Worm (Caenorhabditis elegans) whole organism, late embryonic: ENCODE data around the gene str-171.
"Not testable (repeated sequence)": the region's sequence is repeated elsewhere in the genome, so short reads cannot be mapped to it uniquely, and the experiment has no call there.

Experiments
- ahr-1 ChIP-seq: sonication (generic microtip); optimal IDR thresholded peaks from 2 replicates; lab custom pipeline; 2016; ENCODE audit warnings: missing genetic modification characterization, missing compliant biosample characterization
- ceh-18 ChIP-seq: sonication (generic microtip); optimal IDR thresholded peaks from 2 replicates; lab custom pipeline; 2016; ENCODE audit warnings: missing genetic modification characterization, missing compliant biosample characterization
- ceh-19 ChIP-seq: fragments of 200-800 bp; sonication (Bioruptor generic); optimal IDR thresholded peaks from 2 replicates; lab custom pipeline; 2018; ENCODE audit warnings: mild to moderate bottlenecking, missing genetic modification characterization, missing compliant biosample characterization
- ceh-6 ChIP-seq: fragments of 200-800 bp; sonication (Bioruptor generic); optimal IDR thresholded peaks from 2 replicates; lab custom pipeline; 2018; ENCODE audit warnings: mild to moderate bottlenecking, missing genetic modification characterization, missing compliant biosample characterization
- che-1 ChIP-seq: sonication (generic microtip); optimal IDR thresholded peaks from 2 replicates; lab custom pipeline; 2016; ENCODE audit warnings: mild to moderate bottlenecking, missing genetic modification characterization, missing compliant biosample characterization
- elt-2 ChIP-seq: sonication (generic microtip); optimal IDR thresholded peaks from 2 replicates; lab custom pipeline; 2016; ENCODE audit warnings: missing genetic modification reagents, missing genetic modification characterization, missing compliant biosample characterization
- elt-4 ChIP-seq: sonication (generic microtip); optimal IDR thresholded peaks from 2 replicates; lab custom pipeline; 2016; ENCODE audit warnings: missing genetic modification characterization, missing compliant biosample characterization
- eyg-1 ChIP-seq: sonication (generic microtip); optimal IDR thresholded peaks from 2 replicates; lab custom pipeline; 2016; ENCODE audit warnings: missing genotype, missing genetic modification characterization, missing compliant biosample characterization
- fkh-10 ChIP-seq: fragments of 150-350 bp; optimal IDR thresholded peaks from 2 replicates; lab custom pipeline; 2014; ENCODE audit warnings: missing biosample characterization, missing genetic modification reagents, missing genetic modification characterization
- fkh-6 ChIP-seq: sonication (generic microtip); optimal IDR thresholded peaks from 2 replicates; lab custom pipeline; 2016; ENCODE audit warnings: missing genetic modification characterization, missing compliant biosample characterization
- gmeb-2 ChIP-seq: sonication (generic microtip); optimal IDR thresholded peaks from 2 replicates; lab custom pipeline; 2016; ENCODE audit warnings: missing genetic modification characterization, inconsistent platforms, missing compliant biosample characterization
- hlh-13 ChIP-seq: fragments of 200-800 bp; sonication (Bioruptor generic); optimal IDR thresholded peaks from 2 replicates; lab custom pipeline; 2018; ENCODE audit warnings: mild to moderate bottlenecking, missing genetic modification characterization, missing compliant biosample characterization
- hlh-15 ChIP-seq: sonication (generic microtip); optimal IDR thresholded peaks from 2 replicates; lab custom pipeline; 2016; ENCODE audit warnings: missing genetic modification characterization, missing compliant biosample characterization
- hlh-6 ChIP-seq: sonication (generic microtip); optimal IDR thresholded peaks from 2 replicates; lab custom pipeline; 2016; ENCODE audit warnings: missing genotype, missing genetic modification characterization, missing compliant biosample characterization
- hlh-8 ChIP-seq: sonication (generic microtip); optimal IDR thresholded peaks from 2 replicates; lab custom pipeline; 2016; ENCODE audit warnings: missing genotype, missing genetic modification characterization, missing compliant biosample characterization
- madf-2 ChIP-seq: sonication (generic microtip); optimal IDR thresholded peaks from 2 replicates; lab custom pipeline; 2017; ENCODE audit warnings: missing genetic modification characterization, missing compliant biosample characterization
- nfya-1 ChIP-seq: sonication (generic microtip); optimal IDR thresholded peaks from 2 replicates; lab custom pipeline; 2017; ENCODE audit warnings: missing genetic modification characterization, mild to moderate bottlenecking, missing compliant biosample characterization, antibody characterized with exemption, moderate library complexity
- nhr-232 ChIP-seq: sonication (generic microtip); optimal IDR thresholded peaks from 2 replicates; lab custom pipeline; 2016; ENCODE audit warnings: missing genetic modification characterization, missing compliant biosample characterization
- npax-4 ChIP-seq: sonication (generic microtip); optimal IDR thresholded peaks from 2 replicates; lab custom pipeline; 2016; ENCODE audit warnings: missing genetic modification characterization, missing compliant biosample characterization
- pag-3 ChIP-seq: sonication (generic microtip); optimal IDR thresholded peaks from 2 replicates; lab custom pipeline; 2016; ENCODE audit warnings: missing compliant biosample characterization, missing genetic modification characterization, borderline replicate concordance
- pat-9 ChIP-seq: fragments of 200-800 bp; sonication (Bioruptor generic); optimal IDR thresholded peaks from 2 replicates; lab custom pipeline; 2018; ENCODE audit warnings: mild to moderate bottlenecking, missing genetic modification characterization, moderate library complexity, missing compliant biosample characterization
- pax-1 ChIP-seq: fragments of 150-350 bp; optimal IDR thresholded peaks from 2 replicates; lab custom pipeline; 2014; ENCODE audit warnings: missing biosample characterization, missing genetic modification characterization
- pros-1 ChIP-seq: fragments of 150-350 bp; optimal IDR thresholded peaks from 2 replicates; lab custom pipeline; 2014; ENCODE audit warnings: missing biosample characterization, missing genetic modification reagents, missing genetic modification characterization
- rnt-1 ChIP-seq: sonication (generic microtip); optimal IDR thresholded peaks from 2 replicates; lab custom pipeline; 2016; ENCODE audit warnings: missing genetic modification characterization, missing compliant biosample characterization
- sdc-2 ChIP-seq: sonication (generic microtip); optimal IDR thresholded peaks from 2 replicates; lab custom pipeline; 2016; ENCODE audit warnings: missing genotype, missing genetic modification characterization, missing compliant biosample characterization
- sox-2 ChIP-seq: fragments of 200-800 bp; sonication (Bioruptor generic); IDR thresholded peaks from 2 replicates; pipeline ENCODE4 v1.3.6; 2022; ENCODE audit warnings: missing genetic modification reagents, missing genetic modification characterization, missing compliant biosample characterization
- tbx-2 ChIP-seq: sonication (generic microtip); optimal IDR thresholded peaks from 2 replicates; lab custom pipeline; 2016; ENCODE audit warnings: missing genetic modification characterization, missing compliant biosample characterization
- tbx-7 ChIP-seq: sonication (generic microtip); optimal IDR thresholded peaks from 2 replicates; lab custom pipeline; 2016; ENCODE audit warnings: missing genotype, missing genetic modification characterization, missing compliant biosample characterization
- ttx-3 ChIP-seq: sonication (generic microtip); optimal IDR thresholded peaks from 2 replicates; lab custom pipeline; 2016; ENCODE audit warnings: missing genetic modification reagents, missing genetic modification characterization, missing compliant biosample characterization
- unc-3 ChIP-seq, 2 experiments: fragments of 200-800 bp in 1 of 2; sonication (Bioruptor generic) in 1 of 2; sonication (generic microtip) in 1 of 2; conservative IDR thresholded peaks in 1 of 2; optimal IDR thresholded peaks in 1 of 2; 2 replicates each; pipeline versions ENCODE4 v1.3.6 to Lab custom; 2016 to 2022; ENCODE audit warnings: missing compliant biosample characterization in 2 of 2, missing genetic modification characterization in 2 of 2, missing genetic modification reagents in 1 of 2
- zip-5 ChIP-seq: sonication (generic microtip); optimal IDR thresholded peaks from 2 replicates; lab custom pipeline; 2016; ENCODE audit warnings: missing genetic modification characterization, missing compliant biosample characterization
- ztf-16 ChIP-seq: sonication (generic microtip); optimal IDR thresholded peaks from 2 replicates; lab custom pipeline; 2017; ENCODE audit warnings: missing genetic modification characterization, missing compliant biosample characterization

The str-171 gene

ce11 chrV:15111660-15112059 is 20.7 kb downstream of the str-171 start, which contains the start of gene T01G5.7:
Gene T01G5.7, plus strand, starts transcription at chrV:15111960.
- no peak for TF ChIP-seq sox-2 (GFP tag; lab: Robert Waterston, UW)
- no peak for TF ChIP-seq pag-3 (tag; lab: Kevin White, UChicago)
- no peak for TF ChIP-seq rnt-1 (tag; lab: Kevin White, UChicago)
- no peak for TF ChIP-seq hlh-8 (tag; lab: Kevin White, UChicago)

ce11 chrV:15109260-15109659 is 23.1 kb downstream of the str-171 start, which contains the start of gene Y75B12A.2:
Gene Y75B12A.2, plus strand, starts transcription at chrV:15109560.
- no peak for TF ChIP-seq madf-2 (tag; lab: Kevin White, UChicago)

ce11 chrV:15105893-15106598 is 26.3 kb downstream of the str-171 start, which contains the start of gene C01G10.14:
Gene C01G10.14, minus strand, starts transcription at chrV:15105943.
- TF ChIP-seq tbx-7 (tag; lab: Kevin White, UChicago); hlh-13 (GFP tag; lab: Kevin White, UChicago); sdc-2 (tag; lab: Kevin White, UChicago): not testable (repeated sequence)

ce11 chrV:15099447-15099846 is 32.9 kb downstream of the str-171 start, which contains the start of gene C01G10.1:
Gene C01G10.1, plus strand, starts transcription at chrV:15099747.
- TF ChIP-seq hlh-6 (tag; lab: Kevin White, UChicago) (no peak), elt-4 (no peak), unc-3 (GFP tag; conservative IDR thresholded peaks at IDR 0.05; lab: Robert Waterston, UW) (no peak), unc-3 (tag; optimal IDR thresholded peaks at IDR 0.05; lab: Kevin White, UChicago) (no peak), ceh-6 (no peak), ttx-3 (tag; lab: Kevin White, UChicago) (no peak), pros-1 (tag; lab: Kevin White, UChicago) (no peak), pat-9 (tag; lab: Kevin White, UChicago) (no peak), elt-2 (no peak), nhr-232 (tag; lab: Kevin White, UChicago) (no peak), fkh-10 (GFP tag; lab: Kevin White, UChicago) (no peak), pax-1 (no peak), npax-4 (no peak), madf-2 (tag; lab: Kevin White, UChicago) (no peak), ahr-1 (tag; lab: Kevin White, UChicago) (no peak), eyg-1 (tag; lab: Kevin White, UChicago) (no peak), gmeb-2 (no peak), ceh-19 (GFP tag; lab: Kevin White, UChicago) (no peak), ceh-18 (no peak), tbx-2 (tag; lab: Kevin White, UChicago) (no peak), zip-5 (tag; lab: Kevin White, UChicago) (no peak)
- TF ChIP-seq, all 69 proteins: peak for 0

- TF ChIP-seq hlh-15 (tag; lab: Kevin White, UChicago) (no peak), che-1 (no peak), hlh-8 (tag; lab: Kevin White, UChicago) (no peak), ztf-16 (tag; lab: Kevin White, UChicago) (no peak), fkh-6 (tag; lab: Kevin White, UChicago) (no peak), nfya-1 (tag; lab: Kevin White, UChicago) (no peak), ahr-1 (tag; lab: Kevin White, UChicago) (no peak), tbx-7 (tag; lab: Kevin White, UChicago) (no peak), ceh-18 (no peak), elt-4 (no peak), hlh-13 (GFP tag; lab: Kevin White, UChicago) (no peak)
These were observed 37.6 kb downstream of the str-171 start, which contains the start of gene srx-78 for ce11 chrV:15094749-15095148. Gene srx-78, plus strand, starts transcription at chrV:15095049.
